Worm (Caenorhabditis elegans) whole organism, L4 larva: ENCODE data around the gene Y56A3A.28.

Source experiments
- madf-9 ChIP-seq: fragments of 200-800 bp; sonication (Bioruptor generic); conservative IDR thresholded peaks from 2 replicates; pipeline ENCODE4 v1.3.6; 2022; ENCODE audit warnings: missing genetic modification reagents, missing genetic modification characterization, missing compliant biosample characterization
- nhr-28 ChIP-seq: fragments of 150-350 bp; optimal IDR thresholded peaks from 2 replicates; lab custom pipeline; 2014; ENCODE audit warnings: missing biosample characterization, missing genetic modification characterization
- nhr-77 ChIP-seq: fragments of 150-350 bp; optimal IDR thresholded peaks from 2 replicates; lab custom pipeline; 2014; ENCODE audit warnings: missing biosample characterization, missing genetic modification characterization
- saeg-2 ChIP-seq: fragments of 200-800 bp; sonication (Bioruptor generic); IDR thresholded peaks from 2 replicates; pipeline ENCODE4 v1.3.6; 2022; ENCODE audit warnings: missing genetic modification reagents, missing genetic modification characterization, missing compliant biosample characterization
- snpc-4 ChIP-seq: fragments of 150-350 bp; optimal IDR thresholded peaks from 2 replicates; lab custom pipeline; 2014; ENCODE audit warnings: missing biosample characterization, missing genetic modification characterization
- zag-1 ChIP-seq: fragments of 150-350 bp; optimal IDR thresholded peaks from 2 replicates; lab custom pipeline; 2014; ENCODE audit warnings: missing biosample characterization, missing genetic modification characterization

DNA sequence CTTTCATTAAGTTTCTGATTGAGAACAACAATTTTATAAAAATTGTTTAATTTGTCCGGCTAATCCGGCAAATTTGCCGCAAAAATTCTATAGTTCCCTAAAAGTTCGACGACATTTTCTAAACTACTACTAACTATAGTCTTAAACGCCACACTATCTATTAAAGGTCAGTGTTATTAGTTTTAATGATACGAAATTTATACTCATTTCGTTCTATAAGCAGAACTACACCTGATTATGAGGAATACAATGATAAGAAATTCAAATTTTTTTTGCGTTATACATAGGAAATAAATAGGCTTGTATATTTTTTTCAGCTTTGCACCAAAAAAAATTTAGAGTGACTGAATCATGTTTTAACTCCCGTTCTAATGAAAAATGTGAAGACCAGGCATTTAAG is 22.7 kb downstream of the Y56A3A.28 start:
- no peak for TF ChIP-seq saeg-2 (GFP tag; lab: Robert Waterston, UW)
- peak; percentile 61 for TF ChIP-seq nhr-28 (tag; lab: Kevin White, UChicago)
- TF ChIP-seq madf-9 = no peak
- TF ChIP-seq nhr-77 (tag; lab: Kevin White, UChicago) = no peak
- TF ChIP-seq snpc-4 = no peak
- TF ChIP-seq zag-1 (tag; lab: Kevin White, UChicago) = no peak
